Fruit fly (Drosophila melanogaster): ENCODE results near the gene CG33090.

CG33090 gene

dm6 chr2L:14346588-14346987 lies 12.6 kb downstream of the CG33090 start, which contains the start of gene Send2:
Gene Send2, minus strand, starts transcription at chr2L:14346688.
- TF ChIP-seq CG17801 (GFP tag; optimal IDR thresholded peaks at IDR 0.05; ENCODE audit: partially characterized antibody) = no peak

- TF ChIP-seq CG17801 (GFP tag; optimal IDR thresholded peaks at IDR 0.05; ENCODE audit: partially characterized antibody) = peak; percentile 13
These were observed 14.6 kb downstream of the CG33090 start, which contains the start of gene mTTF for dm6 chr2L:14348602-14349001. Gene mTTF, minus strand, starts transcription at chr2L:14348790.

dm6 chr2L:14350587-14350986 lies 16.6 kb downstream of the CG33090 start:
- no peak for TF ChIP-seq CG17801 (GFP tag; optimal IDR thresholded peaks at IDR 0.05; ENCODE audit: partially characterized antibody)

- TF ChIP-seq CG17801 (GFP tag; optimal IDR thresholded peaks at IDR 0.05; ENCODE audit: partially characterized antibody) = no peak
These were observed 17.6 kb downstream of the CG33090 start, which contains the start of gene CG43052 for dm6 chr2L:14351441-14352127. Gene CG43052, plus strand, starts transcription at chr2L:14352077.

- peak; percentile 47 for TF ChIP-seq CG17801 (GFP tag; optimal IDR thresholded peaks at IDR 0.05; ENCODE audit: partially characterized antibody)
These were observed 21.3 kb downstream of the CG33090 start, which contains the start of gene Rab14 for dm6 chr2L:14355033-14355851. Gene Rab14, plus strand, starts transcription at chr2L:14355145.

- TF ChIP-seq CG17801 (GFP tag; optimal IDR thresholded peaks at IDR 0.05; ENCODE audit: partially characterized antibody) = no peak
These were observed 21.9 kb downstream of the CG33090 start for dm6 chr2L:14355852-14356174.

- no peak for TF ChIP-seq CG17801 (GFP tag; optimal IDR thresholded peaks at IDR 0.05; ENCODE audit: partially characterized antibody)
These were observed 22.3 kb downstream of the CG33090 start for dm6 chr2L:14356279-14356678.

dm6 chr2L:14356793-14357372 lies 22.9 kb downstream of the CG33090 start:
- no peak for TF ChIP-seq CG17801 (GFP tag; optimal IDR thresholded peaks at IDR 0.05; ENCODE audit: partially characterized antibody)

dm6 chr2L:14358780-14359462 lies 25.0 kb downstream of the CG33090 start, which contains the start of gene Pgant35A:
Gene Pgant35A, plus strand, starts transcription at chr2L:14359252.
- no peak for TF ChIP-seq CG17801 (GFP tag; optimal IDR thresholded peaks at IDR 0.05; ENCODE audit: partially characterized antibody)

- TF ChIP-seq CG17801 (GFP tag; optimal IDR thresholded peaks at IDR 0.05; ENCODE audit: partially characterized antibody) = no peak
These were observed 27.3 kb downstream of the CG33090 start for dm6 chr2L:14361281-14361680.

dm6 chr2L:14361736-14362180 lies 27.8 kb downstream of the CG33090 start, which contains the start of gene spel1:
Gene spel1, plus strand, starts transcription at chr2L:14362069.
- peak; percentile 72 for TF ChIP-seq CG17801 (GFP tag; optimal IDR thresholded peaks at IDR 0.05; ENCODE audit: partially characterized antibody)

- no peak for TF ChIP-seq CG17801 (GFP tag; optimal IDR thresholded peaks at IDR 0.05; ENCODE audit: partially characterized antibody)
These were observed 32.8 kb downstream of the CG33090 start for dm6 chr2L:14366590-14367273.

- no peak for TF ChIP-seq CG17801 (GFP tag; optimal IDR thresholded peaks at IDR 0.05; ENCODE audit: partially characterized antibody)
These were observed 33.3 kb downstream of the CG33090 start for dm6 chr2L:14367274-14367669.

dm6 chr2L:14368833-14369232 lies 34.9 kb downstream of the CG33090 start:
- no peak for TF ChIP-seq CG17801 (GFP tag; optimal IDR thresholded peaks at IDR 0.05; ENCODE audit: partially characterized antibody)
